Worm (Caenorhabditis elegans) whole organism, L4 larva: ENCODE measurements around the gene ins-11.

Experiments
- D1046.2 ChIP-seq: fragments of 200-800 bp; sonication (Bioruptor generic); IDR thresholded peaks from 2 replicates; pipeline ENCODE4 v1.3.6; 2022; ENCODE audit warnings: missing genetic modification characterization, missing compliant biosample characterization
- F37D6.2 ChIP-seq: sonication (generic microtip); optimal IDR thresholded peaks from 2 replicates; lab custom pipeline; 2016; ENCODE audit warnings: mild to moderate bottlenecking, missing genetic modification characterization, missing compliant biosample characterization
- R02D3.7 ChIP-seq: fragments of 150-350 bp; sonication (generic microtip); optimal IDR thresholded peaks from 3 replicates; lab custom pipeline; 2014; ENCODE audit warnings: missing biosample characterization, missing genetic modification characterization
- T20F7.1 ChIP-seq: fragments of 200-800 bp; sonication (Bioruptor generic); optimal IDR thresholded peaks from 2 replicates; lab custom pipeline; 2018; ENCODE audit warnings: mild to moderate bottlenecking, missing genetic modification characterization, missing compliant biosample characterization
- Y48G9A.11 ChIP-seq: fragments of 200-800 bp; sonication (Bioruptor generic); IDR thresholded peaks from 2 replicates; pipeline ENCODE4 v1.3.6; 2022; ENCODE audit warnings: missing genetic modification reagents, missing genetic modification characterization, missing compliant biosample characterization
- Y5F2A.4 ChIP-seq: fragments of 200-800 bp; sonication (Bioruptor generic); optimal IDR thresholded peaks from 2 replicates; lab custom pipeline; 2018; ENCODE audit warnings: mild to moderate bottlenecking, missing genetic modification characterization, missing compliant biosample characterization
- aha-1 ChIP-seq: fragments of 150-350 bp; peaks from one replicate; lab custom pipeline; 2014; ENCODE audit warnings: missing biosample characterization, missing genetic modification characterization
- aly-2 ChIP-seq: sonication (generic microtip); optimal IDR thresholded peaks from 2 replicates; lab custom pipeline; 2018; ENCODE audit warnings: missing biosample characterization, missing genetic modification characterization
- ama-1 ChIP-seq: fragments of 150-350 bp; optimal IDR thresholded peaks from 2 replicates; lab custom pipeline; 2014; ENCODE audit warnings: inconsistent platforms, mixed read lengths
- attf-4 ChIP-seq: sonication (generic microtip); optimal IDR thresholded peaks from 3 replicates; lab custom pipeline; 2017; ENCODE audit warnings: missing biosample characterization, missing genetic modification characterization
- ceh-44 ChIP-seq: fragments of 200-800 bp; sonication (Bioruptor generic); IDR thresholded peaks from 2 replicates; pipeline ENCODE4 v1.3.6; 2022; ENCODE audit warnings: missing genetic modification reagents, missing genetic modification characterization, missing compliant biosample characterization
- ceh-62 ChIP-seq: sonication (generic microtip); optimal IDR thresholded peaks from 2 replicates; lab custom pipeline; 2017; ENCODE audit warnings: missing biosample characterization, missing genetic modification characterization
- cey-2 ChIP-seq: sonication (generic microtip); optimal IDR thresholded peaks from 3 replicates; lab custom pipeline; 2017; ENCODE audit warnings: missing genetic modification characterization, mild to moderate bottlenecking, missing compliant biosample characterization, antibody characterized with exemption, borderline replicate concordance; ENCODE audit not compliant: insufficient read depth
- daf-19 ChIP-seq: fragments of 200-800 bp; sonication (Bioruptor generic); conservative IDR thresholded peaks from 2 replicates; pipeline ENCODE4 v1.3.6; 2022; ENCODE audit warnings: missing genetic modification characterization, missing compliant biosample characterization
- daf-8 ChIP-seq: fragments of 200-800 bp; sonication (Bioruptor generic); IDR thresholded peaks from 2 replicates; pipeline ENCODE4 v1.3.6; 2022; ENCODE audit warnings: missing genetic modification characterization, missing compliant biosample characterization
- dmd-6 ChIP-seq: fragments of 200-800 bp; sonication (Bioruptor generic); IDR thresholded peaks from 2 replicates; pipeline ENCODE4 v1.3.6; 2022; ENCODE audit warnings: missing genetic modification reagents, missing genetic modification characterization, missing compliant biosample characterization
- dmd-8 ChIP-seq: fragments of 200-800 bp; sonication (Bioruptor generic); IDR thresholded peaks from 2 replicates; pipeline ENCODE4 v1.3.6; 2022; ENCODE audit warnings: missing genetic modification characterization, missing compliant biosample characterization
- dve-1 ChIP-seq: sonication (generic microtip); optimal IDR thresholded peaks from 2 replicates; lab custom pipeline; 2017; ENCODE audit warnings: antibody characterized with exemption, mild to moderate bottlenecking, missing genetic modification characterization, missing compliant biosample characterization; ENCODE audit not compliant: insufficient read depth
- egl-27 ChIP-seq: sonication (generic microtip); optimal IDR thresholded peaks from 3 replicates; lab custom pipeline; 2017; ENCODE audit warnings: missing biosample characterization, missing genetic modification reagents, missing genetic modification characterization
- fkh-10 ChIP-seq: fragments of 150-350 bp; optimal IDR thresholded peaks from 2 replicates; lab custom pipeline; 2014; ENCODE audit warnings: missing biosample characterization, missing genetic modification reagents, missing genetic modification characterization
- hmg-1.1 ChIP-seq: fragments of 200-800 bp; sonication (Bioruptor generic); IDR thresholded peaks from 2 replicates; pipeline ENCODE4 v1.3.6; 2022; ENCODE audit warnings: missing genetic modification reagents, missing genetic modification characterization, missing compliant biosample characterization
- lin-13 ChIP-seq: fragments of 150-350 bp; optimal IDR thresholded peaks from 2 replicates; lab custom pipeline; 2014; ENCODE audit warnings: missing biosample characterization, missing genetic modification reagents, missing genetic modification characterization
- lin-15B ChIP-seq: fragments of 150-350 bp; sonication (generic microtip); optimal IDR thresholded peaks from 3 replicates; lab custom pipeline; 2014; ENCODE audit warnings: missing biosample characterization, missing genetic modification characterization
- madf-9 ChIP-seq: fragments of 200-800 bp; sonication (Bioruptor generic); conservative IDR thresholded peaks from 2 replicates; pipeline ENCODE4 v1.3.6; 2022; ENCODE audit warnings: missing genetic modification reagents, missing genetic modification characterization, missing compliant biosample characterization
- mdt-29 ChIP-seq: fragments of 200-800 bp; sonication (Bioruptor generic); IDR thresholded peaks from 2 replicates; pipeline ENCODE4 v1.3.6; 2022; ENCODE audit warnings: missing genetic modification reagents, missing genetic modification characterization, missing compliant biosample characterization
- mep-1 ChIP-seq: fragments of 150-350 bp; sonication (generic microtip); optimal IDR thresholded peaks from 3 replicates; lab custom pipeline; 2014; ENCODE audit warnings: missing biosample characterization, missing genetic modification characterization
- mes-2 ChIP-seq: sonication (generic microtip); optimal IDR thresholded peaks from 2 replicates; lab custom pipeline; 2016; ENCODE audit warnings: missing genotype, mild to moderate bottlenecking, missing genetic modification characterization, missing compliant biosample characterization; ENCODE audit not compliant: poor library complexity, severe bottlenecking
- mxl-2 ChIP-seq: fragments of 200-800 bp; sonication (Bioruptor generic); conservative IDR thresholded peaks from 2 replicates; pipeline ENCODE4 v1.3.6; 2022; ENCODE audit warnings: missing genetic modification reagents, missing genetic modification characterization, missing compliant biosample characterization
- nhr-102 ChIP-seq: sonication (generic microtip); optimal IDR thresholded peaks from 2 replicates; lab custom pipeline; 2016; ENCODE audit warnings: mild to moderate bottlenecking, missing genetic modification characterization, moderate library complexity, missing compliant biosample characterization
- nhr-111 ChIP-seq: fragments of 200-800 bp; sonication (Bioruptor generic); optimal IDR thresholded peaks from 2 replicates; lab custom pipeline; 2018; ENCODE audit warnings: mild to moderate bottlenecking, missing genetic modification characterization, missing compliant biosample characterization
- nhr-237 ChIP-seq: sonication (generic microtip); optimal IDR thresholded peaks from 2 replicates; lab custom pipeline; 2017; ENCODE audit warnings: missing biosample characterization, missing genetic modification characterization
- nhr-42 ChIP-seq: fragments of 200-800 bp; sonication (Bioruptor generic); IDR thresholded peaks from 2 replicates; pipeline ENCODE4 v1.3.6; 2022; ENCODE audit warnings: missing genetic modification characterization, missing compliant biosample characterization
- nhr-76 ChIP-seq: fragments of 150-350 bp; optimal IDR thresholded peaks from 2 replicates; lab custom pipeline; 2014; ENCODE audit warnings: missing biosample characterization, missing genetic modification characterization
- nhr-77 ChIP-seq: fragments of 150-350 bp; optimal IDR thresholded peaks from 2 replicates; lab custom pipeline; 2014; ENCODE audit warnings: missing biosample characterization, missing genetic modification characterization
- pha-4 ChIP-seq, 2 experiments: fragments of 150-350 bp in 1 of 2; fragments of 200-800 bp in 1 of 2; sonication (Bioruptor generic) in 1 of 2; IDR thresholded peaks in 1 of 2; optimal IDR thresholded peaks in 1 of 2; 2 replicates each; pipeline versions ENCODE4 v1.3.6 to Lab custom; 2014 to 2022; ENCODE audit warnings: missing genetic modification characterization in 2 of 2, missing genetic modification reagents in 2 of 2, missing biosample characterization in 1 of 2, missing compliant biosample characterization in 1 of 2
- php-3 ChIP-seq: fragments of 200-800 bp; sonication (Bioruptor generic); IDR thresholded peaks from 2 replicates; pipeline ENCODE4 v1.3.6; 2022; ENCODE audit warnings: missing genetic modification reagents, missing genetic modification characterization, missing compliant biosample characterization
- rbr-2 ChIP-seq: sonication (generic microtip); optimal IDR thresholded peaks from 2 replicates; lab custom pipeline; 2016; ENCODE audit warnings: missing genotype, missing genetic modification characterization, missing compliant biosample characterization
- saeg-2 ChIP-seq: fragments of 200-800 bp; sonication (Bioruptor generic); IDR thresholded peaks from 2 replicates; pipeline ENCODE4 v1.3.6; 2022; ENCODE audit warnings: missing genetic modification reagents, missing genetic modification characterization, missing compliant biosample characterization
- set-16 ChIP-seq: fragments of 200-800 bp; sonication (Bioruptor generic); IDR thresholded peaks from 2 replicates; pipeline ENCODE4 v1.3.6; 2022; ENCODE audit warnings: missing genetic modification reagents, missing genetic modification characterization, missing compliant biosample characterization
- snpc-4 ChIP-seq: fragments of 150-350 bp; optimal IDR thresholded peaks from 2 replicates; lab custom pipeline; 2014; ENCODE audit warnings: missing biosample characterization, missing genetic modification characterization
- tra-1 ChIP-seq: fragments of 200-800 bp; sonication (Bioruptor generic); IDR thresholded peaks from 2 replicates; pipeline ENCODE4 v1.3.6; 2022; ENCODE audit warnings: missing genetic modification reagents, missing genetic modification characterization, missing compliant biosample characterization
- unc-130 ChIP-seq: sonication (generic microtip); optimal IDR thresholded peaks from 2 replicates; lab custom pipeline; 2016; ENCODE audit warnings: missing genetic modification reagents, missing genetic modification characterization, missing compliant biosample characterization
- unc-39 ChIP-seq: sonication (generic microtip); optimal IDR thresholded peaks from 2 replicates; lab custom pipeline; 2017; ENCODE audit warnings: missing biosample characterization, missing genetic modification characterization
- zfp-2 ChIP-seq: sonication (generic microtip); optimal IDR thresholded peaks from 2 replicates; lab custom pipeline; 2016; ENCODE audit warnings: mild to moderate bottlenecking, missing genetic modification characterization, missing compliant biosample characterization
- ztf-7 ChIP-seq: fragments of 150-350 bp; optimal IDR thresholded peaks from 2 replicates; lab custom pipeline; 2014; ENCODE audit warnings: missing biosample characterization, missing genetic modification characterization

The ins-11 gene

ce11 chrII:5578035-5578434 is 21.5 kb downstream of the ins-11 start, which contains the start of gene T25E4.1:
Gene T25E4.1, plus strand, starts transcription at chrII:5578335.
- TF ChIP-seq unc-39, result no peak
- no peak for TF ChIP-seq lin-13 (GFP tag; lab: Kevin White, UChicago)
- TF ChIP-seq fkh-10 (GFP tag; lab: Kevin White, UChicago), result no peak
- no peak for TF ChIP-seq pha-4 (GFP tag; IDR thresholded peaks at IDR 0.05; lab: Robert Waterston, UW)
- no peak for TF ChIP-seq pha-4 (tag; optimal IDR thresholded peaks at IDR 0.05; lab: Kevin White, UChicago)
- TF ChIP-seq snpc-4, result no peak
- TF ChIP-seq cey-2, result no peak
- TF ChIP-seq ceh-44 (GFP tag; lab: Robert Waterston, UW), result no peak
- TF ChIP-seq tra-1 (GFP tag; lab: Robert Waterston, UW), result no peak
- TF ChIP-seq unc-130, result no peak

ce11 chrII:5578714-5579113 is 22.2 kb downstream of the ins-11 start:
- TF ChIP-seq zfp-2 (no peak), set-16 (peak; percentile 83)

DNA sequence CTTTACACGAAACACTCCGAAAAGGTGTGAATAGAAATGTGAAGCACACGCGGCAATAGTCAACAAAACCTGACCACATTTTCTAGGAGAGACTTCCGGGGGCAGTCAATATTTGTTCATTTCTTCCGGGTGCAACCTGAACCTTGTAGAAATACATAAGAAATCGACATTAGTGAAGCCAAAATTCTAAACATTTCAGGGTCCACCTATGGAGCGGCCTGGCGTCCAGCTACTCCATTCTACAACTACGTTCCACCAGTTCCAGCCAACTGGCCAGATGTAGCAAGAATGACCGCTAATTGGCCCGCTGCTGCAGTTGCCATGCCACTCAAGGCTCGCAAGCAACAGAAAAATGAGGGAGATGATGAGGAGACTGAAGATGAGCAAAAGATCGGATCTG is 22.7 kb downstream of the ins-11 start:
- TF ChIP-seq aha-1 (tag; lab: Kevin White, UChicago), result peak; percentile 76
- TF ChIP-seq mdt-29 (GFP tag; lab: Robert Waterston, UW), result no peak
- no peak for TF ChIP-seq set-16
- no peak for TF ChIP-seq madf-9 (GFP tag; lab: Robert Waterston, UW)
- no peak for TF ChIP-seq T20F7.1 (GFP tag; lab: Kevin White, UChicago)
- TF ChIP-seq, all 104 proteins: peak for 1

DNA sequence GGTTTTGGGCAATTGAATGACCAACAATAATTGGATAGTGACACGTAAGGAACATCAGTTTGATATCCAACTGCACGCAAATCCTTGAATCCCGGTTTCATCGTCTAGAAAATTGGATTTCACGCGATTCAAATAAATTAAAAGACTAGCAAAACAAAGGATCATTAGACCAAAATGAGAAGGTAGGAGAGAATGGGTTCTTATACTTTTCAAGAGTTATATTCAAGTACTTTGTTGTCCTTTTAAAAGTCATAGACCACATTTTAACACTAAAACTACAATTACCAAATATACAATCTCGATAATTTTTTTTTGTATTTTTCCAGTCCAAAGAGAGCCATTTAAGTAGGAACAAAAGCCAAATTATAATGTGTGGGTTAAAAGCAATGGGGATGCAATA is 25.8 kb downstream of the ins-11 start, which contains the start of gene T25E4.2:
Gene T25E4.2 (minus strand): TSS at position 101 of the 400 bp plus-strand sequence.
- TF ChIP-seq R02D3.7 (tag; lab: Kevin White, UChicago) (no peak), dve-1 (tag; lab: Kevin White, UChicago) (no peak), Y5F2A.4 (GFP tag; lab: Kevin White, UChicago) (no peak), nhr-237 (tag; lab: Kevin White, UChicago) (no peak), Y48G9A.11 (GFP tag; lab: Robert Waterston, UW) (no peak), nhr-42 (no peak), tra-1 (GFP tag; lab: Robert Waterston, UW) (no peak), attf-4 (tag; lab: Kevin White, UChicago) (no peak), nhr-77 (tag; lab: Kevin White, UChicago) (no peak), ceh-62 (tag; lab: Kevin White, UChicago) (no peak), nhr-102 (no peak), mep-1 (tag; lab: Kevin White, UChicago) (no peak), ztf-7 (no peak), rbr-2 (no peak), dmd-6 (GFP tag; lab: Robert Waterston, UW) (no peak), F37D6.2 (tag; lab: Kevin White, UChicago) (no peak), hmg-1.1 (no peak), dmd-8 (GFP tag; lab: Robert Waterston, UW) (no peak), nhr-111 (GFP tag; lab: Kevin White, UChicago) (no peak)

DNA sequence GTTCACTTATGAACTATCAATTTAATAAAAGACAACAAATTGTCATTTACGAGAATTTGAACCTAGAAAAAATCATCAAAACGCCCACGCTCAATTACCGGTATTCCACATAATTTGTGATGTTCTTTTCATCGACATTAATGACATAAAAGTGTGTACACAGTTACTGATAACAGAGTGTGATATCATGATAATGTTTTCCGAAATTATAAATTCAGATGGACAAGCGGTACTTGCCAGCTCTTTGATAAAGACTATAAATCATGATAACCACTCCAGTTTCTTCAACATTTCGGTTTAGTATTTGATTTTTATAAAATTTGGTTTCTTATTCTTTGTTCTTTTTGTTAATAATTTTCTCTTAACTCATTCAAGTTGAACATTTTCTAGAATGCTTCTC is 29.3 kb downstream of the ins-11 start, which contains the start of gene lys-8:
Gene lys-8 (plus strand): TSS at position 391 of the 400 bp plus-strand sequence.
- no peak for TF ChIP-seq cey-2
- TF ChIP-seq ama-1 (lab: Kevin White, UChicago), result no peak
- no peak for TF ChIP-seq lin-15B (tag; lab: Kevin White, UChicago)
- no peak for TF ChIP-seq aly-2
- peak; percentile 78 for TF ChIP-seq nhr-77 (tag; lab: Kevin White, UChicago)
- TF ChIP-seq saeg-2 (GFP tag; lab: Robert Waterston, UW), result no peak
- no peak for TF ChIP-seq nhr-76 (tag; lab: Kevin White, UChicago)
- TF ChIP-seq daf-8 (GFP tag; lab: Robert Waterston, UW), result no peak
- TF ChIP-seq nhr-237 (tag; lab: Kevin White, UChicago), result no peak
- no peak for TF ChIP-seq mes-2 (tag; lab: Kevin White, UChicago)
- no peak for TF ChIP-seq daf-19 (GFP tag; lab: Robert Waterston, UW)
- peak; percentile 93 for TF ChIP-seq dmd-6 (GFP tag; lab: Robert Waterston, UW)
- no peak for TF ChIP-seq madf-9 (GFP tag; lab: Robert Waterston, UW)
- TF ChIP-seq D1046.2, result no peak
- peak; percentile 99 for TF ChIP-seq php-3 (GFP tag; lab: Robert Waterston, UW)
- TF ChIP-seq set-16, result no peak
- no peak for TF ChIP-seq Y5F2A.4 (GFP tag; lab: Kevin White, UChicago)
- TF ChIP-seq egl-27, result no peak
- TF ChIP-seq mxl-2 (GFP tag; lab: Robert Waterston, UW), result no peak
